Worm (Caenorhabditis elegans) whole organism, L3 larva: ENCODE measurements around the gene ifa-1.

Source experiments
- ama-1 ChIP-seq: fragments of 150-350 bp; optimal IDR thresholded peaks from 2 replicates; lab custom pipeline; 2018
- egl-27 ChIP-seq: sonication (generic microtip); optimal IDR thresholded peaks from 4 replicates; lab custom pipeline; 2017; ENCODE audit warnings: missing biosample characterization, missing genetic modification reagents, missing genetic modification characterization
- elt-2 ChIP-seq: sonication (generic microtip); optimal IDR thresholded peaks from 2 replicates; lab custom pipeline; 2016; ENCODE audit warnings: missing genetic modification reagents, mild to moderate bottlenecking, missing genetic modification characterization, missing compliant biosample characterization
- lin-15B ChIP-seq: fragments of 150-350 bp; optimal IDR thresholded peaks from 2 replicates; lab custom pipeline; 2014; ENCODE audit warnings: missing biosample characterization, missing genetic modification characterization
- lin-39 ChIP-seq: fragments of 150-350 bp; optimal IDR thresholded peaks from 2 replicates; lab custom pipeline; 2018; ENCODE audit warnings: missing biosample characterization, missing genetic modification reagents, missing genetic modification characterization
- nhr-28 ChIP-seq: fragments of 150-350 bp; optimal IDR thresholded peaks from 2 replicates; lab custom pipeline; 2014; ENCODE audit warnings: missing biosample characterization, missing genetic modification characterization
- nhr-76 ChIP-seq: fragments of 150-350 bp; sonication (generic microtip); optimal IDR thresholded peaks from 5 replicates; lab custom pipeline; 2014; ENCODE audit warnings: missing biosample characterization, missing genetic modification characterization
- pha-4 ChIP-seq: fragments of 150-350 bp; optimal IDR thresholded peaks from 2 replicates; lab custom pipeline; 2014; ENCODE audit warnings: missing biosample characterization, missing genetic modification reagents, missing genetic modification characterization
- ztf-4 ChIP-seq: fragments of 150-350 bp; optimal IDR thresholded peaks from 2 replicates; lab custom pipeline; 2014; ENCODE audit warnings: missing biosample characterization, missing genetic modification characterization

- TF ChIP-seq lin-15B (tag; lab: Kevin White, UChicago) (no peak), lin-39 (no peak), nhr-76 (tag; lab: Kevin White, UChicago) (no peak), ama-1 (lab: Kevin White, UChicago) (no peak), pha-4 (tag; lab: Kevin White, UChicago) (no peak), elt-2 (tag; lab: Kevin White, UChicago) (no peak), egl-27 (no peak), nhr-28 (tag; lab: Kevin White, UChicago) (no peak), ztf-4 (no peak)
These were observed 10.2 kb downstream of the ifa-1 start, which contains the start of gene F38B2.6 for ce11 chrX:11281148-11281547.
